Worm (Caenorhabditis elegans) whole organism, young adult: ENCODE measurements around the gene F15H10.12.

Experiments used
- F33H1.4 ChIP-seq: fragments of 200-800 bp; sonication (Bioruptor generic); IDR thresholded peaks from 2 replicates; pipeline ENCODE4 v1.3.6; 2022; ENCODE audit warnings: missing genetic modification reagents, missing genetic modification characterization, missing compliant biosample characterization
- F52B5.7 ChIP-seq: sonication (generic microtip); optimal IDR thresholded peaks from 2 replicates; lab custom pipeline; 2016; ENCODE audit warnings: mild to moderate bottlenecking, missing genetic modification characterization, missing compliant biosample characterization
- F57C9.4 ChIP-seq: sonication (generic microtip); optimal IDR thresholded peaks from 2 replicates; lab custom pipeline; 2017; ENCODE audit warnings: mild to moderate bottlenecking, missing genetic modification characterization, missing compliant biosample characterization
- Y56A3A.18 ChIP-seq: fragments of 200-800 bp; sonication (Bioruptor generic); IDR thresholded peaks from 2 replicates; pipeline ENCODE4 v1.3.6; 2022; ENCODE audit warnings: missing genetic modification reagents, missing genetic modification characterization, missing compliant biosample characterization
- ama-1 ChIP-seq, 3 experiments: fragments of 150-350 bp in 1 of 3; sonication (generic microtip) in 2 of 3; optimal IDR thresholded peaks; 2 replicates each; lab custom pipeline; 2014 to 2018; ENCODE audit warnings: missing biosample characterization in 2 of 3, missing genetic modification characterization in 2 of 3, missing genetic modification reagents in 2 of 3
- atf-7 ChIP-seq: sonication (generic microtip); optimal IDR thresholded peaks from 2 replicates; lab custom pipeline; 2017; ENCODE audit warnings: mild to moderate bottlenecking, missing genetic modification characterization, missing compliant biosample characterization
- athp-1 ChIP-seq: sonication (generic microtip); optimal IDR thresholded peaks from 2 replicates; lab custom pipeline; 2017; ENCODE audit warnings: mild to moderate bottlenecking, missing genetic modification characterization, missing compliant biosample characterization
- attf-5 ChIP-seq: fragments of 200-800 bp; sonication (Bioruptor generic); optimal IDR thresholded peaks from 2 replicates; lab custom pipeline; 2018; ENCODE audit warnings: mild to moderate bottlenecking, missing genetic modification characterization, missing compliant biosample characterization
- ceh-58 ChIP-seq: fragments of 200-800 bp; sonication (Bioruptor generic); IDR thresholded peaks from 2 replicates; pipeline ENCODE4 v1.3.6; 2022; ENCODE audit warnings: missing genetic modification characterization, missing compliant biosample characterization
- ceh-91 ChIP-seq: fragments of 200-800 bp; sonication (Bioruptor generic); IDR thresholded peaks from 2 replicates; pipeline ENCODE4 v1.3.6; 2022; ENCODE audit warnings: missing genetic modification reagents, missing genetic modification characterization, missing compliant biosample characterization
- chd-7 ChIP-seq: sonication (generic microtip); optimal IDR thresholded peaks from 2 replicates; lab custom pipeline; 2016; ENCODE audit warnings: mild to moderate bottlenecking, missing genetic modification characterization, moderate library complexity, missing compliant biosample characterization
- efl-1 ChIP-seq: fragments of 150-350 bp; optimal IDR thresholded peaks from 2 replicates; lab custom pipeline; 2014; ENCODE audit warnings: missing biosample characterization, missing genetic modification reagents, missing genetic modification characterization
- egrh-3 ChIP-seq: fragments of 200-800 bp; sonication (Bioruptor generic); IDR thresholded peaks from 2 replicates; pipeline ENCODE4 v1.3.6; 2022; ENCODE audit warnings: missing genetic modification reagents, missing genetic modification characterization, missing compliant biosample characterization
- ekl-4 ChIP-seq: fragments of 200-800 bp; sonication (Bioruptor generic); IDR thresholded peaks from 2 replicates; pipeline ENCODE4 v1.3.6; 2022; ENCODE audit warnings: missing genetic modification reagents, missing genetic modification characterization, missing compliant biosample characterization
- ets-4 ChIP-seq: fragments of 200-800 bp; sonication (Bioruptor generic); optimal IDR thresholded peaks from 2 replicates; lab custom pipeline; 2018; ENCODE audit warnings: mild to moderate bottlenecking, missing genetic modification characterization, missing compliant biosample characterization
- hmg-1.2 ChIP-seq: fragments of 200-800 bp; sonication (Bioruptor generic); IDR thresholded peaks from 2 replicates; pipeline ENCODE4 v1.3.6; 2022; ENCODE audit warnings: missing genetic modification reagents, missing genetic modification characterization, missing compliant biosample characterization
- hsf-1 ChIP-seq: fragments of 200-800 bp; sonication (Bioruptor generic); IDR thresholded peaks from 2 replicates; pipeline ENCODE4 v1.3.6; 2022; ENCODE audit warnings: missing genetic modification reagents, missing genetic modification characterization, missing compliant biosample characterization
- let-526 ChIP-seq: fragments of 200-800 bp; sonication (Bioruptor generic); IDR thresholded peaks from 2 replicates; pipeline ENCODE4 v1.3.6; 2022; ENCODE audit warnings: missing genetic modification reagents, missing genetic modification characterization, missing compliant biosample characterization
- let-607 ChIP-seq, 2 experiments: fragments of 200-800 bp in 1 of 2; sonication (Bioruptor generic) in 1 of 2; sonication (generic microtip) in 1 of 2; optimal IDR thresholded peaks; 2 replicates each; lab custom pipeline; 2016 to 2018; ENCODE audit warnings: mild to moderate bottlenecking in 2 of 2, missing compliant biosample characterization in 2 of 2, missing genetic modification characterization in 2 of 2, moderate library complexity in 2 of 2, missing genotype in 1 of 2
- lin-26 ChIP-seq: fragments of 200-800 bp; sonication (Bioruptor generic); IDR thresholded peaks from 2 replicates; pipeline ENCODE4 v1.3.6; 2022; ENCODE audit warnings: missing genetic modification reagents, missing genetic modification characterization, missing compliant biosample characterization
- lin-40 ChIP-seq: sonication (generic microtip); optimal IDR thresholded peaks from 2 replicates; lab custom pipeline; 2016; ENCODE audit warnings: missing genetic modification characterization, mild to moderate bottlenecking, missing compliant biosample characterization, missing genotype, missing genetic modification reagents
- lin-54 ChIP-seq: fragments of 200-800 bp; sonication (Bioruptor generic); optimal IDR thresholded peaks from 2 replicates; lab custom pipeline; 2018; ENCODE audit warnings: mild to moderate bottlenecking, missing genetic modification characterization, missing compliant biosample characterization
- madf-10 ChIP-seq: sonication (generic microtip); optimal IDR thresholded peaks from 2 replicates; lab custom pipeline; 2016; ENCODE audit warnings: mild to moderate bottlenecking, missing genetic modification characterization, missing compliant biosample characterization
- madf-3 ChIP-seq: fragments of 200-800 bp; sonication (Bioruptor generic); IDR thresholded peaks from 2 replicates; pipeline ENCODE4 v1.3.6; 2022; ENCODE audit warnings: missing genetic modification reagents, missing genetic modification characterization, missing compliant biosample characterization
- madf-8 ChIP-seq: fragments of 200-800 bp; sonication (Bioruptor generic); conservative IDR thresholded peaks from 2 replicates; pipeline ENCODE4 v1.3.6; 2022; ENCODE audit warnings: missing genetic modification reagents, missing genetic modification characterization, missing compliant biosample characterization
- mel-28 ChIP-seq: sonication (generic microtip); optimal IDR thresholded peaks from 2 replicates; lab custom pipeline; 2016; ENCODE audit warnings: borderline replicate concordance, mild to moderate bottlenecking, missing genetic modification characterization, missing compliant biosample characterization
- mxl-1 ChIP-seq: sonication (generic microtip); optimal IDR thresholded peaks from 2 replicates; lab custom pipeline; 2016; ENCODE audit warnings: missing genetic modification characterization, missing compliant biosample characterization
- nfya-1 ChIP-seq: sonication (generic microtip); optimal IDR thresholded peaks from 2 replicates; lab custom pipeline; 2017; ENCODE audit warnings: antibody characterized with exemption, missing compliant biosample characterization, missing genetic modification characterization, borderline replicate concordance; ENCODE audit not compliant: insufficient read depth
- nfyb-1 ChIP-seq: fragments of 200-800 bp; sonication (Bioruptor generic); IDR thresholded peaks from 2 replicates; pipeline ENCODE4 v1.3.6; 2022; ENCODE audit warnings: missing genetic modification reagents, missing genetic modification characterization, missing compliant biosample characterization
- nhr-179 ChIP-seq: sonication (generic microtip); optimal IDR thresholded peaks from 2 replicates; lab custom pipeline; 2016; ENCODE audit warnings: mild to moderate bottlenecking, missing genetic modification characterization, missing compliant biosample characterization
- nhr-80 ChIP-seq: sonication (generic microtip); optimal IDR thresholded peaks from 2 replicates; lab custom pipeline; 2016; ENCODE audit warnings: missing genetic modification characterization, missing compliant biosample characterization
- pbrm-1 ChIP-seq: fragments of 200-800 bp; sonication (Bioruptor generic); IDR thresholded peaks from 2 replicates; pipeline ENCODE4 v1.3.6; 2022; ENCODE audit warnings: missing genetic modification reagents, missing genetic modification characterization, missing compliant biosample characterization
- rec-8 ChIP-seq, 2 experiments: sonication (generic microtip); optimal IDR thresholded peaks; 2 replicates each; lab custom pipeline; 2016; ENCODE audit warnings: mild to moderate bottlenecking in 2 of 2, missing genetic modification characterization in 2 of 2, missing genetic modification reagents in 2 of 2, missing genotype in 2 of 2, missing biosample characterization in 1 of 2, missing compliant biosample characterization in 1 of 2, moderate library complexity in 1 of 2
- sdz-38 ChIP-seq: sonication (generic microtip); optimal IDR thresholded peaks from 2 replicates; lab custom pipeline; 2016; ENCODE audit warnings: missing genotype, missing genetic modification characterization, missing compliant biosample characterization
- snpc-1.3 ChIP-seq: sonication (generic microtip); optimal IDR thresholded peaks from 2 replicates; lab custom pipeline; 2017; ENCODE audit warnings: missing genetic modification characterization, mild to moderate bottlenecking, missing compliant biosample characterization, antibody characterized with exemption, moderate library complexity, missing genotype, missing genetic modification reagents; ENCODE audit not compliant: insufficient read depth
- sptf-2 ChIP-seq: fragments of 200-800 bp; sonication (Bioruptor generic); optimal IDR thresholded peaks from 2 replicates; lab custom pipeline; 2018; ENCODE audit warnings: mild to moderate bottlenecking, missing genetic modification characterization, missing compliant biosample characterization
- tlf-1 ChIP-seq: fragments of 200-800 bp; sonication (Bioruptor generic); optimal IDR thresholded peaks from 2 replicates; lab custom pipeline; 2018; ENCODE audit warnings: mild to moderate bottlenecking, missing genetic modification characterization, missing compliant biosample characterization
- unc-62 ChIP-seq: fragments of 150-350 bp; optimal IDR thresholded peaks from 2 replicates; lab custom pipeline; 2014; ENCODE audit warnings: missing biosample characterization, missing genetic modification reagents, missing genetic modification characterization
- zim-3 ChIP-seq: sonication (generic microtip); optimal IDR thresholded peaks from 2 replicates; lab custom pipeline; 2017; ENCODE audit warnings: mild to moderate bottlenecking, missing genetic modification characterization, moderate library complexity, missing compliant biosample characterization
- ztf-18 ChIP-seq: sonication (generic microtip); optimal IDR thresholded peaks from 2 replicates; lab custom pipeline; 2016; ENCODE audit warnings: missing genotype, mild to moderate bottlenecking, missing genetic modification characterization, missing compliant biosample characterization
- ztf-22 ChIP-seq: fragments of 200-800 bp; sonication (Bioruptor generic); optimal IDR thresholded peaks from 2 replicates; lab custom pipeline; 2018; ENCODE audit warnings: mild to moderate bottlenecking, missing genetic modification characterization, moderate library complexity, missing compliant biosample characterization
- ztf-25 ChIP-seq: fragments of 200-800 bp; sonication (Bioruptor generic); IDR thresholded peaks from 2 replicates; pipeline ENCODE4 v1.3.6; 2022; ENCODE audit warnings: missing genetic modification reagents, missing genetic modification characterization, missing compliant biosample characterization

Gene F15H10.12

DNA sequence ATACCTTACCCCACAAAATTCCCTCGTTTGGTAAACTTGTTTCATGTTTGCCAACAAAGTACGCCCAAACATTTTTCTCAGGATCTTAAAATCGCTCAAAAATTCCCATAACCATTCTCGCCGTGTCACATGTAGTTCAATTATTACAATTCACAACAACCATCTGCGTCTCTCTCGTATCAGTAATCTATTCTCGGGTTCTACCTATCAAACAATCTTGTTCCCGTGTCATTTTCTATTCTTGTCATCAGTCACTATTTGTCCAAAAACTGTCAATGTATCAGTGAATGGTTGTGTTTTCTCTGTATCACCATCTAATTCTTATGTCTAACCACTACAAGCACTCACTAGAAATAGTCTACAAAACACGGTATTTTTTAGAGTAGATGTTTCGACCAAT lies 38.7 kb downstream of the F15H10.12 start (continued):
- TF ChIP-seq chd-7, result peak; percentile 28
- TF ChIP-seq F57C9.4 (tag; lab: Kevin White, UChicago), result no peak
- peak; percentile 93 to 94 for TF ChIP-seq let-607 (tag; optimal IDR thresholded peaks at IDR 0.05; lab: Kevin White, UChicago)
- no peak for TF ChIP-seq ztf-22 (GFP tag; lab: Kevin White, UChicago)
- TF ChIP-seq madf-10 (tag; lab: Kevin White, UChicago), result peak; percentile 3
- TF ChIP-seq atf-7 (tag; lab: Kevin White, UChicago), result peak; percentile 4
- TF ChIP-seq sdz-38, result no peak
- TF ChIP-seq hmg-1.2 (GFP tag; lab: Robert Waterston, UW), result peak; percentile 67
- peak; percentile 92 for TF ChIP-seq nhr-80
- no peak for TF ChIP-seq madf-8 (GFP tag; lab: Robert Waterston, UW)
- TF ChIP-seq lin-54 (GFP tag; lab: Kevin White, UChicago), result peak; percentile 28
- TF ChIP-seq mxl-1, result no peak
- TF ChIP-seq F33H1.4 (GFP tag; lab: Robert Waterston, UW), result no peak
- TF ChIP-seq Y56A3A.18, result no peak
- peak; percentile 28 for TF ChIP-seq tlf-1
- 0 out of 2 replicates have a peak, but pooled peaks have one; percentile 9 for TF ChIP-seq pbrm-1 (GFP tag; lab: Robert Waterston, UW)
- TF ChIP-seq unc-62 (GFP tag; lab: Kevin White, UChicago), result peak; percentile 82
- no peak for TF ChIP-seq nhr-179 (tag; lab: Kevin White, UChicago)
- no peak for TF ChIP-seq snpc-1.3 (tag; lab: Kevin White, UChicago)
- TF ChIP-seq mel-28 (tag; lab: Kevin White, UChicago), result no peak
- TF ChIP-seq egrh-3 (GFP tag; lab: Robert Waterston, UW), result no peak
- TF ChIP-seq hsf-1, result no peak
- TF ChIP-seq let-526 (GFP tag; lab: Robert Waterston, UW), result 0 out of 2 replicates have a peak, but pooled peaks have one; percentile 32
- TF ChIP-seq, all 124 proteins: peak for 15

DNA sequence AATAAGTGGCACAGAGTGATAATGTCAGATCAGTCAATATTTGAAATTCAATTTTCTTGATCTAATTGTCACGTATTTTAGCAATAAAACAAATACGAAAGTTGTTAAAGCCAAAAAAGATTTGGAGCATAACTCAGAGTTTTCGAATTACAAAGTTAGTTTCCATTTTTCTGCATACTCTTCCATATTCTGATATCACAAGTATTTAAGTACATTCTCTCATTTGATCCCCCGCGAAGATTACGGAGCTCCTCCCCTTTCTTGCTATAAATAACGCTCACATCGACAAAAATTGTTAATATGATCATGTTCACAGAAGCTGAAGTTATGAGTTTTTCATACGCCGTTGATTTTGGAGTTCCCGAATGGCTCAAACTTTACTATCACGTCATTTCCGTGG lies 41.6 kb downstream of the F15H10.12 start, which contains the start of gene sri-20:
sri-20 (plus strand) TSS at position 301 of the 400 bp plus-strand sequence.
- TF ChIP-seq ztf-22 (GFP tag; lab: Kevin White, UChicago), result no peak
- no peak for TF ChIP-seq ztf-25 (GFP tag; lab: Robert Waterston, UW)
- no peak for TF ChIP-seq F52B5.7 (tag; lab: Kevin White, UChicago)
- TF ChIP-seq ceh-91, result no peak

- no peak for TF ChIP-seq ztf-18 (tag; lab: Kevin White, UChicago)
- TF ChIP-seq madf-3 (GFP tag; lab: Robert Waterston, UW), result no peak
- TF ChIP-seq F57C9.4 (tag; lab: Kevin White, UChicago), result no peak
- no peak for TF ChIP-seq chd-7
- no peak for TF ChIP-seq ceh-58 (GFP tag; lab: Robert Waterston, UW)
- TF ChIP-seq hmg-1.2 (GFP tag; lab: Robert Waterston, UW), result no peak
- TF ChIP-seq ekl-4, result no peak
- no peak for TF ChIP-seq attf-5 (GFP tag; lab: Kevin White, UChicago)
These were observed 46.0 kb downstream of the F15H10.12 start for ce11 chrV:10363834-10364233.

DNA sequence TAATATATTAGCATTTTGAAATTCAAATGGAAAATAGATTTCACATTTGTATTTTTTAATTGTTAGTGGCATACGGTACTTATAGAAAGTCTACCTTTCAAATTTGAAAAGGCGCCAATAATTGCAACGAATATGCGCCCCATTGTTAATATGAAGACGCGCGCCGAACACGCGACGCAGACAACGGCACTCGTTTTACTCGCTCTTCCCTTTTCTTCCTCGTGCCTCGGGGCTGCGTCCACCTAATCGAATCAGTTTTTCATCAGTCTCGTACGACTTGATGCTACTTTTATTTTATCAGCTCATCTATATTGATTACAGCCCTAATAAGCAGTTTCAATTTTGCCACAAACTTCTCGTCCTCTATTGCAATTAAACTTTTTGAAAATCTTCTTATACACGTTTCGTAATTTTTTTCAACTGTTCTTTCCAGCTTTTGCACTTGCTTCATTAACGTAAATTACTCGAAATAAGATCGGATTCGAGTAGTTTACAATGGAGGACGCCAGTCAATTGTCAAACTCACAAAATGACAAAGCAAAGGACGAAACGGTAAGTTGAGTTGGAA lies 48.0 kb downstream of the F15H10.12 start, which contains the start of gene cash-1:
cash-1 (plus strand) TSS at position 432 of the 568 bp plus-strand sequence.
- peak; percentile 83 for TF ChIP-seq lin-54 (GFP tag; lab: Kevin White, UChicago)
- peak; percentile 36 for TF ChIP-seq ama-1 (optimal IDR thresholded peaks at IDR 0.05; lab: Kevin White, UChicago)
- TF ChIP-seq ama-1 (GFP tag; optimal IDR thresholded peaks at IDR 0.05; lab: Kevin White, UChicago), result no peak
- no peak for TF ChIP-seq ztf-22 (GFP tag; lab: Kevin White, UChicago)
- TF ChIP-seq efl-1 (GFP tag; lab: Kevin White, UChicago), result peak; percentile 75
- no peak for TF ChIP-seq rec-8 (tag; optimal IDR thresholded peaks at IDR 0.05; lab: Kevin White, UChicago)
- TF ChIP-seq nfyb-1 (GFP tag; lab: Robert Waterston, UW), result peak; percentile 41; the same call in 1 of the 2 replicates
- TF ChIP-seq lin-26 (GFP tag; lab: Robert Waterston, UW), result peak; percentile 54
- TF ChIP-seq madf-3 (GFP tag; lab: Robert Waterston, UW), result peak; percentile 99
- TF ChIP-seq ets-4 (GFP tag; lab: Kevin White, UChicago), result no peak
- TF ChIP-seq tlf-1, result peak; percentile 66
- TF ChIP-seq lin-40 (tag; lab: Kevin White, UChicago), result peak; percentile 41
- no peak for TF ChIP-seq sptf-2 (GFP tag; lab: Kevin White, UChicago)
- TF ChIP-seq athp-1 (tag; lab: Kevin White, UChicago), result no peak
- TF ChIP-seq nfya-1 (tag; lab: Kevin White, UChicago), result no peak
- TF ChIP-seq nhr-80, result peak; percentile 88
- TF ChIP-seq hmg-1.2 (GFP tag; lab: Robert Waterston, UW), result peak; percentile 52; the same call in 1 of the 2 replicates
- TF ChIP-seq zim-3, result no peak
